Fruit fly (Drosophila melanogaster): ENCODE data around the gene CG13907.

Gene CG13907

DNA sequence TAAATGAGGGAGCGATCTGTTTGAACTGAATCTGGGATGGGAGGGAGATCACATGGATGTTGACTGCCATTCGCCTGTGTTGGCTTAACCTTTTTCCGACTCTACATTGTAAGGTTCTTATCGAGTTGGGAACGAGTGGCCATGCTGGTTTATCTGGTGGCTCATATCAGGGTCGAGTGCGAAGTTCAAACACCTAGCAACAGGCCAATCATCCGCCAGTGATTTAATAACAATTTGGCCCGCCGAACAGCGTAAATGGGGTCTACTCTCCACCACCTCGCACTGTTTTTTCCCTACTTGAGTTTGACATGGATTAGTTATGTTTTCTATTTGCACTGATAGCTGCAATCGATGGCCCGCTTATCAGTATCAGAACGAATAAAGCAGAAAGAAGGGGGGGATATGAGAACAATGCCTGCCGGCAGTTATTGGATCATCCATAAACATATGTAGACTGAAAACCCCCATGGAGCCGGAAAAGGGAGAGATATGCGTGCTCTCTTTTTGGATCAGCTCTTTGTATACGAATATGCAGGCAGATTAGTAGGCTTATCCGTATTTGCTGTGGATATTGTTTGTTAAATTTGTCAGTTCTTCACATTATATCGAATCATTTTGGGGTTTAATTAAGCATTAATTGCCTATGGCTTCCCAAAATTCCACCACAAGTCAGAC lies 5.7 kb upstream of the CG13907 start:
- TF ChIP-seq Lpt (GFP tag; optimal IDR thresholded peaks at IDR 0.05) (no peak), CG6163 (GFP tag; IDR thresholded peaks at IDR 0.05) (no peak), vri (GFP tag; optimal IDR thresholded peaks at IDR 0.05) (peak; percentile 55), dsx (GFP tag; optimal IDR thresholded peaks at IDR 0.05; ENCODE audit: poor library complexity, severe bottlenecking) (peak; percentile 71), Ets96B (tag; optimal IDR thresholded peaks at IDR 0.05) (no peak), eg (GFP tag; IDR thresholded peaks at IDR 0.05) (no peak), Hr38 (GFP tag; optimal IDR thresholded peaks at IDR 0.05) (no peak), svp (GFP tag) (peak; percentile 82), CG6792 (GFP tag; optimal IDR thresholded peaks at IDR 0.05) (no peak), Eip75B (GFP tag; optimal IDR thresholded peaks at IDR 0.05) (no peak), cyc (GFP tag; optimal IDR thresholded peaks at IDR 0.05) (no peak), net (GFP tag; optimal IDR thresholded peaks at IDR 0.05) (no peak), Hr39 (GFP tag; optimal IDR thresholded peaks at IDR 0.05) (no peak), CG7368 (GFP tag; optimal IDR thresholded peaks at IDR 0.05) (no peak), Ets21C (GFP tag; optimal IDR thresholded peaks at IDR 0.05) (no peak), Met (GFP tag; optimal IDR thresholded peaks at IDR 0.05) (no peak), ss (GFP tag; optimal IDR thresholded peaks at IDR 0.05) (no peak), Eip78C (GFP tag) (peak; percentile 55), Sox15 (GFP tag; optimal IDR thresholded peaks at IDR 0.05) (no peak), CG8119 (GFP tag; IDR thresholded peaks at IDR 0.05) (no peak), CG9139 (GFP tag; optimal IDR thresholded peaks at IDR 0.05) (no peak), CG4318 (GFP tag; optimal IDR thresholded peaks at IDR 0.05) (no peak), CG15336 (GFP tag; IDR thresholded peaks at IDR 0.05) (no peak), fkh (GFP tag; optimal IDR thresholded peaks at IDR 0.05) (peak; percentile 76)

DNA sequence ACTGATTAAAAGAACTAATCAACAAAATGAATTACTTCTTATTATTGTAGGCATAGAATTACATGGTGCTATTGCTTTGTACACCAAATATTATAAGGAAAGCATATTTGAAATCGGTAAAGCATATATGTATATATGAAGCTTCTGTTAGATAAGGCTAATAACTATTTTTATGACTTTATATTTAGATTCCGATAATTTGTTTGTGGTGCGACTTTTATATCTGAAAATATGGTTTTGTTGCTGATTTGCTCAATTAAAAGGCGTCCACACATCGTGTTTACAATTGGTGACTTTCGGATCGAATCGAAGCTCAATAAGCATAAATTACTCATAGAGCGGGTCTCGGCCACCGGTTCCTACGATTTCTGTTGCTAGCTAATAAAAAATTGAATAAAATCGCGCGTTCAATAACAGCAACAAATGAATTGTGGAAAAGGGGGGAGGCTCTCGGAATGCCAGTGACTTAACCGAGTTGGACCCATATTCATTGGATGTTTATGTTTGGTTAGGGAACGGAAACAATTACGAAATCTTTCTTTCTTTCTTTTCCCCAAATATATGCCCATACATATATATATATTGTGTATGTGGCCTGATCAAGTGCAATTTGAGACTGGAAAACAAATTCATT lies 3.9 kb upstream of the CG13907 start:
- TF ChIP-seq Met (GFP tag; optimal IDR thresholded peaks at IDR 0.05): no peak
- TF ChIP-seq Ets21C (GFP tag; optimal IDR thresholded peaks at IDR 0.05): no peak
- no peak for TF ChIP-seq fd59A (GFP tag; optimal IDR thresholded peaks at IDR 0.05)
- no peak for TF ChIP-seq Blimp-1 (GFP tag; optimal IDR thresholded peaks at IDR 0.05)
- TF ChIP-seq svp (GFP tag): no peak
- TF ChIP-seq Eip78C (GFP tag): peak; percentile 45
- TF ChIP-seq Hr38 (GFP tag; optimal IDR thresholded peaks at IDR 0.05): no peak

DNA sequence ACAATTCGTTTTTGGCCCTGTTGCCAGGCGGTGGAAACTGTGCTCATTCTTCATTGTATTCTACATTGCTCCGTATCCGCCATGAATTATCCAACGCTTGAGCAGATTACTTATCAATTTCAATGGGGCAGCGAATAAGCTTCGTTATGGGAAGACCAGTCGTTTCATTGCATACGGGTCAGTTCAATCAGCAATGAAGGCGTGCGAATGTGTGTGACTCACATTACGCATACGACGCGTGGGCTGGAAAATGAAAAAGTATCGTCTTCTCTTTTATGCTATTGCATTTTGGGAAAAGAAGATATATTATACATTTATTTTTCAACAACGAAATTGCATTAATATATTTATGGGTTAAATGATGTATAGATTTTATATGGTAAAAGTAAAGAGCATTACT lies 3.2 kb upstream of the CG13907 start:
- no peak for TF ChIP-seq salr (GFP tag; optimal IDR thresholded peaks at IDR 0.05)
- TF ChIP-seq CG9139 (GFP tag; optimal IDR thresholded peaks at IDR 0.05): no peak
- TF ChIP-seq svp (GFP tag): peak; percentile 69
- peak; percentile 40 for TF ChIP-seq Eip78C (GFP tag)

DNA sequence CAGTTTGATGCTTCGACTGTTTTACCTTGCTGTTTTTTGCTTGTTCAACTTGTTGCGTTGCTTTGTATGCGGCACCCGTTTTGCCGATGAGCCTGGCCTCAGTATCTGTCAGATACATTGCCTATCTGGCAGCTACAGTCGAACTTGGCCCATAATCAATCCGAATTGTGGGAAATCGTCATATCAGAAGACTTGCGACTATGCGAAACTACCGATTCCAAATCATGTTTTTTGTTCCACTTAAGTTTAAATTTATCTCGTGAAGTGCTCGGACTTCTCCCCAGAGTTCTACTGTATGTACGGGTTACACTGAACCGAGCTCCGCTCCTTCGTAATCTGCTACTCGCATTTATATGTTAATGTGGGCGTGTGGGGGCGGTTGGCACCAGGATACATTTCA lies 2.4 kb upstream of the CG13907 start:
- TF ChIP-seq Sox102F (GFP tag; optimal IDR thresholded peaks at IDR 0.05): no peak
- TF ChIP-seq topi (GFP tag; optimal IDR thresholded peaks at IDR 0.05): peak; percentile 15
- TF ChIP-seq CG6163 (GFP tag; IDR thresholded peaks at IDR 0.05): 0 out of 3 replicates have a peak, but pooled peaks have one; percentile 12
- peak; percentile 30 for TF ChIP-seq Ets96B (tag; optimal IDR thresholded peaks at IDR 0.05)
- TF ChIP-seq Gug (GFP tag; IDR thresholded peaks at IDR 0.05): 0 out of 2 replicates have a peak, but pooled peaks have one; percentile 15
- peak; percentile 34 for TF ChIP-seq CG7368 (GFP tag; optimal IDR thresholded peaks at IDR 0.05)
- no peak for TF ChIP-seq spab (GFP tag; optimal IDR thresholded peaks at IDR 0.05)
- TF ChIP-seq achi (GFP tag; optimal IDR thresholded peaks at IDR 0.05): peak; percentile 35
- TF ChIP-seq CG10669 (GFP tag; optimal IDR thresholded peaks at IDR 0.05): peak; percentile 22
- no peak for TF ChIP-seq Met (GFP tag; optimal IDR thresholded peaks at IDR 0.05)
- no peak for TF ChIP-seq Lpt (GFP tag; optimal IDR thresholded peaks at IDR 0.05)
- peak; percentile 54 for TF ChIP-seq svp (GFP tag)
- peak; percentile 25 for TF ChIP-seq CG3919 (GFP tag; optimal IDR thresholded peaks at IDR 0.05)
- peak; percentile 28 for TF ChIP-seq CG11902 (GFP tag; optimal IDR thresholded peaks at IDR 0.05)
- TF ChIP-seq eg (GFP tag; IDR thresholded peaks at IDR 0.05): peak; percentile 54; the same call in 2 of the 3 replicates
- TF ChIP-seq Eip78C (GFP tag): peak; percentile 82
- peak; percentile 29 for TF ChIP-seq cyc (GFP tag; optimal IDR thresholded peaks at IDR 0.05)
- TF ChIP-seq Sox14 (GFP tag; optimal IDR thresholded peaks at IDR 0.05): no peak
